Fruit fly (Drosophila melanogaster): Measurements from ENCODE around the gene CG14439.

The CG14439 gene

DNA sequence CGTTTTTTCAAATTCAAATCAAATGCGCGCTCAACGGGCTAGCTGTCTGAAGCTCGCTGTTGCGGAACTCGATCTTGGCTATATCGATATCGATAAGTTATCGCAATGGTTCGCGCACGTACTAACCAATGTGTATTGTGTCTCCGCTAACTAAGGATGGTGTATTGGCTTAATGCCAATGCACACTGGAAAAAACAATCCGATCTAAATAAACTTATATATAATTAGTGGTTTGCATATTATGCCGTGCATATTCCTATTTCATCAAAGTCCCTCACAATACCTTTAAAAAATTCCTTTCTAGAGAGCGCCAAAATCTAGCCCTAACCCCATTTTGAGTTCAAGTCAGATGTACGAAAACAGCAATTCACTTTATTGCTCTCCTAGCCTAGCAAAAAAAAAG, 6.2 kb upstream of the CG14439 start:
- TF ChIP-seq CG17801 (GFP tag; optimal IDR thresholded peaks at IDR 0.05; ENCODE audit: partially characterized antibody), result peak; percentile 26

- no peak for TF ChIP-seq CG17801 (GFP tag; optimal IDR thresholded peaks at IDR 0.05; ENCODE audit: partially characterized antibody)
These were observed 4.2 kb upstream of the CG14439 start for dm6 chrX:6743192-6743591.

- peak; percentile 72 for TF ChIP-seq CG17801 (GFP tag; optimal IDR thresholded peaks at IDR 0.05; ENCODE audit: partially characterized antibody)
These were observed 3.3 kb upstream of the CG14439 start, which contains the start of gene RpL17 for dm6 chrX:6744088-6744487. Gene RpL17 (minus strand): TSS chrX:6744238.

DNA sequence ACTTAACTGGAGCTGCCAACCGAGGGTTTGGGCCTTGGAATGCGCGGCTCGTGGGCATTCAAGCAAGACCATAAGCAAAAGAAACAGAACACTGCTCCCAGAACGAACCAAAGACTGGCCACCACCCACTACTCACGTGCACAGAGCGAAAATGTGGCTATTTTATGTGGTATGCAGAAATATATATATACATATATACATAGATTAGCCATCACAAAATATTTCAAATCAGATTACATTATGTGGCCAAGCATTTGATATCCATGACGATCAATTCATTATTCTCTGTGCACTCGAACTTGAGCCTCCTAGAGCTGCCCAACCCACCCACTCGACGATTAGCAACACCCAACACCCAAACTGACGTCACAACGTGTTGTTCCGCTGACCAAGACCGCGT, 1.8 kb upstream of the CG14439 start:
- TF ChIP-seq CG17801 (GFP tag; optimal IDR thresholded peaks at IDR 0.05; ENCODE audit: partially characterized antibody), result no peak

- TF ChIP-seq CG17801 (GFP tag; optimal IDR thresholded peaks at IDR 0.05; ENCODE audit: partially characterized antibody), result no peak
These were observed 1.1 kb upstream of the CG14439 start for dm6 chrX:6746221-6746620.

dm6 chrX:6751964-6752363, 4.6 kb downstream of the CG14439 start:
- TF ChIP-seq CG17801 (GFP tag; optimal IDR thresholded peaks at IDR 0.05; ENCODE audit: partially characterized antibody), result no peak

dm6 chrX:6756175-6756718, 8.9 kb downstream of the CG14439 start, which contains the start of gene sov:
Gene sov (plus strand): TSS chrX:6756322.
- no peak for TF ChIP-seq CG17801 (GFP tag; optimal IDR thresholded peaks at IDR 0.05; ENCODE audit: partially characterized antibody)

DNA sequence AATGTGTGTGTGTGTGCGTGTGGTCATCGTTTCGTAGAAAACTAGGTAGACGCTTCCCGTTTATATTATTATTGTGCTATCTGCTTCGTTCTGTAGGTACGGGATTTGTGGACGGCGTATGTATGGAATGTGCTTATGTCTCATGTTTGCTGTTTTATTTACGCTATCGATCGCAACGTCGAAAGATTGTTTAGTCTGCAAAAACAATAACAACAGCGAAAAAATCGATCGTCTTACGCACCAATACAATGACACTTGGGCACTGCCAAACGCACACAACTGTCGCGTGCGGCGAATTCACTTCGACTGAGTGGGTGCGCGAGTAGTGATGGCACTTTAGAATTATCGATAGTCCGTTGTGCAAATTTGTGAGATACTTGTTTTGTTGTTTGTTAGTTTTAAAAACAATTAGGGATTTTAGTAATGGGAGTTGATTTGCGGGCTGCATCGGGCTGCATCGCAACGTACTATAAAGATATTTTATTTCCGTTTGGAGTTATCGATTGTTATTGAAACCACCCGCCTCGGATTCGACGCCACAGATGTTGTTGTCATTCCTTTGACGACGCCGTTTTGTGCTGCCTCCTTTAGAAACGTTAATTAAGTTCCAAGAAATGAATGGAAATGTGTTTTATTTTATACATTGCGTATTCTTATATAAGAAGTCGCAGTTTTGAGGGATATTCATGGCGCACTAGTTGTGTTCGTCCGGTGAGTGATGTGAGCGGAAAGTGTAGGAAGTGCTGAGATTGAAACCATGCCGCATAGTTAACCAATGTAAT, 12.0 kb downstream of the CG14439 start:
- no peak for TF ChIP-seq CG17801 (GFP tag; optimal IDR thresholded peaks at IDR 0.05; ENCODE audit: partially characterized antibody)

DNA sequence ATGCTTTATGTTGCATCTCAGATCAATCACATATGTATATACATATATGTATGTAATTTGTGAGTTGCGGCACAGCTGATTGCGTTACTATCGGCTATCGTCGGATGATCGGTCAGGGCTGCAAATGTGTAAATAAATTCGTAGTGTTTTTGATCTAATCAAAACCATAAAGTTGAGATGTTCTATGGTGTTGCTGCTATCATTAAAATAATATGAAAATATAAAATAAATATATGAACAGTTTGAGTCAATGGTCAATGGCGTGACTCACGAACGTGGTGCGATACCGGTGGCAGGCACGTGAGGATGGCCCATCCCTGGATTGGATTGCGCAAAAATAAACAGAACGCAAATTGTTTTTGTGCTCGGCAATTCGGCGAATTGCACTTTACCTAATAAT, 23.6 kb downstream of the CG14439 start, which contains the start of gene Coq7:
TSS of gene Coq7 (plus strand) at position 302 of the 400 bp plus-strand sequence.
- TF ChIP-seq CG17801 (GFP tag; optimal IDR thresholded peaks at IDR 0.05; ENCODE audit: partially characterized antibody), result peak; percentile 90

DNA sequence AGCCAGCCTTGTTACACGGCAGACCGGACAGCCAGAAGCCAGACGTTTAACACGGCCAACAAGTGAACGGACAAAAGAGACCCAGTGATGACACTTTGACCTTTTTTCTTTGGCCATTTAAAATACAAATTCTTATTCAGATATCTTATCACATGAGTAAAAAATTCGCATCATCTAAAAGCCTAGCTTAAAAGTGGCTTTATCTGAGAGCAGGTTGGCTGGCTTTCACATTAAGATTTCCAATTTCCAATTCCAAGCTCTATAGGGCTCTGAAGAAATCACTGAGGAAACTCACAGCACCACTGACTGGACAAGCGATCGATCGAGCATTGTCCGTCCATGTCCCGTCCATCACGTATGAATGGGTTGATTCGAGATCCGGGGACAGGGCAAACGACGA, 28.3 kb downstream of the CG14439 start:
- no peak for TF ChIP-seq CG17801 (GFP tag; optimal IDR thresholded peaks at IDR 0.05; ENCODE audit: partially characterized antibody)

dm6 chrX:6776274-6776673, 28.9 kb downstream of the CG14439 start:
- TF ChIP-seq CG17801 (GFP tag; optimal IDR thresholded peaks at IDR 0.05; ENCODE audit: partially characterized antibody), result no peak

dm6 chrX:6776934-6777333, 29.6 kb downstream of the CG14439 start:
- TF ChIP-seq CG17801 (GFP tag; optimal IDR thresholded peaks at IDR 0.05; ENCODE audit: partially characterized antibody), result no peak

DNA sequence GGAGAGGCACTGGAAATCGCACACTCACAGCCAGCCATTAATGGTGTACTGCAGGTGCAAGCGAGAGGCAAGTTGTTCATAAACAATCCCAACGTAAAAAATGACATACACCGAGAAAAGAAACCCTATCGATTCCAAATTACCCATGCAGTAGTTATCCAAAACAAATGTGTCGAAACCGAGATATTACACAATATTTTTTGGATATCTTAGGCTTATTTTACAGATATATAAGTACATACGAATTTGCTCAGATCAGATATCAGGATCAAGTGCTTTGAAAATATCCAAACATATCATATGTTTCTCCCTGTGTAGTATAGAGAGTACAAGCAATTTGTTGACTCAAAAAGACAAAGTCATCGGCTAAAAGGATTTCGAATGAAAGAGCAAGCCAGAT, 30.1 kb downstream of the CG14439 start:
- TF ChIP-seq CG17801 (GFP tag; optimal IDR thresholded peaks at IDR 0.05; ENCODE audit: partially characterized antibody), result no peak

DNA sequence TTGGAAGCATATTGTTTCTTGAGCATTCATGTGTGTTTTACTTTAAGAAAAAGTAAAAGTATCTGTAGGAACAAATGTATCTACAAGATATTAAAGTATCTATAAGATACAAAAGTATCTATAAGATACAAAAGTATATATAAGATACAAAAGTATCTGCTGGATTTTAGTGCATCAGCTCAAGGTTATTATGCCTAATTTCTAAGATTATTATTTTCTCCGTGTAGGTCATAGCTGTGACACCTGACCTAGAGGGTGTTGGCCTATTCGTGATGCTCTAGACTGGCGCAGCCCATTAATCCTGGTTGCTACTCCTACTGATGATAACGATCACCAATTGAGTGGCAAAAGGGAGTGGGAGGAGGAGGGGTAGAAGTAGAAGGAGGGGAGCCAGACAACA, 30.7 kb downstream of the CG14439 start:
- no peak for TF ChIP-seq CG17801 (GFP tag; optimal IDR thresholded peaks at IDR 0.05; ENCODE audit: partially characterized antibody)

DNA sequence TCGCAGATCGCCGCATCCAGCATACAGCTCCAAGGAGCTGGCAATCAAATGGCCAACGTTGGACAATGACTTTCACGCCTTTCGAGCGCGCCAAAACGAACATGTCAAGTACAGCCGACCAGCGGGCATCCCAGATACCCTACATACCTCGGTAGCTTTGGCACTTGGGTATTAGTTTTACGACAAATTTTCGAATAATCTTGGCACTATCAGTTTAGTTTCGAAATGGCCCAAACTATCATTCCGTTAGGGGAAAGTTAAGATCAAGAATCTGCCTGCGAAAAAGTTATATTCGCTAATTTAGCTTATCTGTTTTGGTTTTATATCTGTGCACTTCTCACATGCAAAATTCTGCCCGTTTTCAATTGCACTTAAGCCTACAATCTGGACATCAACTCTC, 31.4 kb downstream of the CG14439 start:
- TF ChIP-seq CG17801 (GFP tag; optimal IDR thresholded peaks at IDR 0.05; ENCODE audit: partially characterized antibody), result no peak

- TF ChIP-seq CG17801 (GFP tag; optimal IDR thresholded peaks at IDR 0.05; ENCODE audit: partially characterized antibody), result no peak
These were observed 32.3 kb downstream of the CG14439 start, which contains the start of gene shf for dm6 chrX:6779609-6780139. Gene shf (minus strand): TSS chrX:6779659.

All from ovary, adult (tissue).